Fruit fly (Drosophila melanogaster) whole organism, prepupa: ENCODE results near the gene CG32681.

Source experiments
- CG8632 ChIP-seq: fragments of 200-800 bp; sonication (Bioruptor generic); optimal IDR thresholded peaks from 3 replicates; lab custom pipeline; 2016; ENCODE audit warnings: missing biosample characterization, missing genetic modification characterization
- CG9139 ChIP-seq: fragments of 200-800 bp; sonication (Bioruptor generic); optimal IDR thresholded peaks from 3 replicates; lab custom pipeline; 2017; ENCODE audit warnings: missing biosample characterization, mild to moderate bottlenecking, missing genetic modification characterization
- Eip75B ChIP-seq: fragments of 200-800 bp; sonication (Bioruptor generic); optimal IDR thresholded peaks from 3 replicates; lab custom pipeline; 2016; ENCODE audit warnings: missing biosample characterization, missing genetic modification characterization
- Gug ChIP-seq: fragments of 200-800 bp; sonication (Bioruptor generic); IDR thresholded peaks from 2 replicates; pipeline ENCODE4 v1.3.6; 2022; ENCODE audit warnings: missing biosample characterization, missing genetic modification characterization
- Hr38 ChIP-seq: sonication (Bioruptor generic); optimal IDR thresholded peaks from 2 replicates; lab custom pipeline; 2016; ENCODE audit warnings: missing biosample characterization, missing genetic modification characterization
- Hr39 ChIP-seq: fragments of 200-800 bp; sonication (Bioruptor generic); optimal IDR thresholded peaks from 2 replicates; lab custom pipeline; 2016; ENCODE audit warnings: missing biosample characterization, missing genetic modification characterization
- Lpt ChIP-seq: fragments of 200-800 bp; sonication (Bioruptor generic); optimal IDR thresholded peaks from 3 replicates; lab custom pipeline; 2016; ENCODE audit warnings: missing biosample characterization, missing genetic modification characterization
- fkh ChIP-seq: fragments of 200-800 bp; sonication (Bioruptor generic); optimal IDR thresholded peaks from 3 replicates; lab custom pipeline; 2017; ENCODE audit warnings: missing biosample characterization, mild to moderate bottlenecking, missing genetic modification characterization, moderate library complexity
- pdm3 ChIP-seq: fragments of 200-800 bp; sonication (Bioruptor generic); optimal IDR thresholded peaks from 3 replicates; lab custom pipeline; 2016; ENCODE audit warnings: missing biosample characterization, missing genetic modification characterization
- ss ChIP-seq, 2 experiments: fragments of 200-800 bp; sonication (Bioruptor generic); optimal IDR thresholded peaks; 2 replicates in 1 of 2; 3 replicates in 1 of 2; lab custom pipeline; 2017 to 2018; ENCODE audit warnings: mild to moderate bottlenecking in 2 of 2, missing biosample characterization in 2 of 2, missing genetic modification characterization in 2 of 2, moderate library complexity in 1 of 2
- svp ChIP-seq: fragments of 200-800 bp; sonication (Bioruptor generic); peaks from one replicate; lab custom pipeline; 2016; ENCODE audit warnings: missing biosample characterization, missing genetic modification characterization

DNA sequence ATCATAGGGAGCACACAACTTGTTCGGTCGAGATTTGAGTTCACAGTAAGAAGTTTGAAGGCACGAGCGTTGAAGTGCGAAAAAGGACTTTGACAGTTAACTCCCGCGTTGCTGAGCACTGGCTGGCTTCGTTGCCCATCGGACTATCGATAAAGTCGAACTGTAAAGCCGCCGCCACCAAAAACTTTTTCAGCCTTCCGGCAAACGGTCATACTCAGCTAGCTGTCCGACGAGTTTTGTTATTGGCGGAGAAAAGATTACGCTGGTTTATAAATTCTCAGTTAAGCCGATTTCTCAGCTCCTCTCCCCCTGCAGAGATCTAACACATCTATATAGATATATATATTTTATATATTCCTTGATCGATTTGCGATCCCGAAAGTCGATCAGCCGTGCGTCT, 4.6 kb upstream of the CG32681 start, which contains the start of the genes Psf3 and flw:
- TF ChIP-seq ss (GFP tag; optimal IDR thresholded peaks at IDR 0.05; lab: Kevin White, UChicago) (no peak), Hr39 (GFP tag; lab: Kevin White, UChicago) (no peak), Hr38 (GFP tag; lab: Kevin White, UChicago) (no peak), CG8632 (no peak), Eip75B (GFP tag; lab: Kevin White, UChicago) (no peak), Gug (no peak), pdm3 (no peak), Lpt (GFP tag; lab: Kevin White, UChicago) (no peak), fkh (GFP tag; lab: Kevin White, UChicago) (no peak), svp (GFP tag; lab: Kevin White, UChicago) (no peak), CG9139 (GFP tag; lab: Kevin White, UChicago) (no peak)
